Fruit fly (Drosophila melanogaster) whole organism: ENCODE data around the gene CG31269.

Experiments used
- CG8478 ChIP-seq: fragments of >200 bp; optimal IDR thresholded peaks from 2 replicates; lab custom pipeline; 2018; ENCODE audit warnings: inconsistent platforms
- EcR ChIP-seq, 2 experiments: fragments of >200 bp; optimal IDR thresholded peaks; 2 replicates each; lab custom pipeline; 2017; ENCODE audit warnings: missing biosample characterization in 2 of 2, missing genetic modification characterization in 2 of 2, missing genetic modification reagents in 2 of 2
- pan ChIP-seq: fragments of >200 bp; optimal IDR thresholded peaks from 2 replicates; lab custom pipeline; 2017
- psq ChIP-seq: fragments of >200 bp; optimal IDR thresholded peaks from 2 replicates; lab custom pipeline; 2017
- usp ChIP-seq: fragments of >200 bp; optimal IDR thresholded peaks from 2 replicates; lab custom pipeline; 2017; ENCODE audit warnings: missing biosample characterization, missing genetic modification characterization, mixed read lengths

dm6 chr3R:17110880-17111726 lies 15.8 kb upstream of the CG31269 start:
- TF ChIP-seq usp (GFP tag; lab: Kevin White, UChicago) (no peak), psq (lab: Kevin White, UChicago) (no peak), EcR (GFP tag; optimal IDR thresholded peaks at IDR 0.05; lab: Kevin White, UChicago) (no peak), pan (lab: Kevin White, UChicago) (no peak), CG8478 (lab: Kevin White, UChicago) (no peak)
